Worm (Caenorhabditis elegans) whole organism, L4 larva: Measurements from ENCODE around the gene ZK455.5.

Source experiments
- F10B5.3 ChIP-seq: sonication (generic microtip); optimal IDR thresholded peaks from 2 replicates; lab custom pipeline; 2016; ENCODE audit warnings: mild to moderate bottlenecking, missing genetic modification characterization, missing compliant biosample characterization
- F37D6.2 ChIP-seq: sonication (generic microtip); optimal IDR thresholded peaks from 2 replicates; lab custom pipeline; 2016; ENCODE audit warnings: mild to moderate bottlenecking, missing genetic modification characterization, missing compliant biosample characterization
- F49E8.2 ChIP-seq: sonication (generic microtip); optimal IDR thresholded peaks from 2 replicates; lab custom pipeline; 2016; ENCODE audit warnings: missing compliant biosample characterization, mild to moderate bottlenecking, missing genetic modification characterization, borderline replicate concordance
- R02D3.7 ChIP-seq: fragments of 150-350 bp; sonication (generic microtip); optimal IDR thresholded peaks from 3 replicates; lab custom pipeline; 2014; ENCODE audit warnings: missing biosample characterization, missing genetic modification characterization
- Y5F2A.4 ChIP-seq: fragments of 200-800 bp; sonication (Bioruptor generic); optimal IDR thresholded peaks from 2 replicates; lab custom pipeline; 2018; ENCODE audit warnings: mild to moderate bottlenecking, missing genetic modification characterization, missing compliant biosample characterization
- Y75B8A.6 ChIP-seq: fragments of 200-800 bp; sonication (Bioruptor generic); IDR thresholded peaks from 2 replicates; pipeline ENCODE4 v1.3.6; 2022; ENCODE audit warnings: missing genetic modification reagents, missing genetic modification characterization, missing compliant biosample characterization
- ZK546.5 ChIP-seq, 2 experiments: sonication (generic microtip); optimal IDR thresholded peaks; 2 replicates each; lab custom pipeline; 2017; ENCODE audit warnings: missing biosample characterization in 2 of 2, missing genetic modification characterization in 2 of 2
- aha-1 ChIP-seq: fragments of 150-350 bp; peaks from one replicate; lab custom pipeline; 2014; ENCODE audit warnings: missing biosample characterization, missing genetic modification characterization
- aly-2 ChIP-seq: sonication (generic microtip); optimal IDR thresholded peaks from 2 replicates; lab custom pipeline; 2018; ENCODE audit warnings: missing biosample characterization, missing genetic modification characterization
- ama-1 ChIP-seq: fragments of 150-350 bp; optimal IDR thresholded peaks from 2 replicates; lab custom pipeline; 2014; ENCODE audit warnings: inconsistent platforms, mixed read lengths
- ceh-28 ChIP-seq: fragments of 150-350 bp; optimal IDR thresholded peaks from 2 replicates; lab custom pipeline; 2014; ENCODE audit warnings: missing biosample characterization, missing genetic modification reagents, missing genetic modification characterization
- ceh-32 ChIP-seq: sonication (generic microtip); optimal IDR thresholded peaks from 2 replicates; lab custom pipeline; 2016; ENCODE audit warnings: mild to moderate bottlenecking, missing genetic modification characterization, missing compliant biosample characterization; ENCODE audit not compliant: poor library complexity
- ces-1 ChIP-seq: fragments of 150-350 bp; sonication (generic microtip); optimal IDR thresholded peaks from 4 replicates; lab custom pipeline; 2014; ENCODE audit warnings: missing biosample characterization, missing genetic modification reagents, missing genetic modification characterization
- cey-2 ChIP-seq: sonication (generic microtip); optimal IDR thresholded peaks from 3 replicates; lab custom pipeline; 2017; ENCODE audit warnings: missing genetic modification characterization, mild to moderate bottlenecking, missing compliant biosample characterization, antibody characterized with exemption, borderline replicate concordance; ENCODE audit not compliant: insufficient read depth
- daf-16 ChIP-seq, 3 experiments: sonication (generic microtip); optimal IDR thresholded peaks; 2 replicates each; lab custom pipeline; 2016 to 2017; ENCODE audit warnings: missing genetic modification characterization in 3 of 3, missing genetic modification reagents in 3 of 3, mild to moderate bottlenecking in 2 of 3, missing compliant biosample characterization in 2 of 3, missing biosample characterization in 1 of 3, moderate library complexity in 1 of 3
- daf-19 ChIP-seq: fragments of 200-800 bp; sonication (Bioruptor generic); conservative IDR thresholded peaks from 2 replicates; pipeline ENCODE4 v1.3.6; 2022; ENCODE audit warnings: missing genetic modification characterization, missing compliant biosample characterization
- dpl-1 ChIP-seq: fragments of 150-350 bp; optimal IDR thresholded peaks from 2 replicates; lab custom pipeline; 2014; ENCODE audit warnings: missing biosample characterization, missing genetic modification reagents, missing genetic modification characterization
- duxl-1 ChIP-seq: sonication (generic microtip); optimal IDR thresholded peaks from 2 replicates; lab custom pipeline; 2016; ENCODE audit warnings: mild to moderate bottlenecking, missing genetic modification characterization, moderate library complexity, missing compliant biosample characterization; ENCODE audit not compliant: poor library complexity
- egl-27 ChIP-seq: sonication (generic microtip); optimal IDR thresholded peaks from 3 replicates; lab custom pipeline; 2017; ENCODE audit warnings: missing biosample characterization, missing genetic modification reagents, missing genetic modification characterization
- gei-8 ChIP-seq: fragments of 200-800 bp; sonication (Bioruptor generic); optimal IDR thresholded peaks from 2 replicates; lab custom pipeline; 2018; ENCODE audit warnings: mild to moderate bottlenecking, missing genetic modification characterization, missing compliant biosample characterization
- hif-1 ChIP-seq, 2 experiments: sonication (generic microtip); optimal IDR thresholded peaks; 2 replicates each; lab custom pipeline; 2016 to 2017; ENCODE audit warnings: missing compliant biosample characterization in 2 of 2, missing genetic modification characterization in 2 of 2, missing genetic modification reagents in 2 of 2, missing genotype in 2 of 2, mild to moderate bottlenecking in 1 of 2
- hlh-11 ChIP-seq: fragments of 200-800 bp; sonication (Bioruptor generic); optimal IDR thresholded peaks from 2 replicates; lab custom pipeline; 2018; ENCODE audit warnings: mild to moderate bottlenecking, missing genetic modification characterization, missing compliant biosample characterization
- hlh-30 ChIP-seq: sonication (generic microtip); optimal IDR thresholded peaks from 2 replicates; lab custom pipeline; 2017; ENCODE audit warnings: antibody characterized with exemption, mild to moderate bottlenecking, missing genetic modification characterization, missing compliant biosample characterization; ENCODE audit not compliant: insufficient read depth
- lin-1 ChIP-seq: fragments of 200-800 bp; sonication (Bioruptor generic); IDR thresholded peaks from 2 replicates; pipeline ENCODE4 v1.3.6; 2022; ENCODE audit warnings: missing genetic modification reagents, missing genetic modification characterization, missing compliant biosample characterization
- lin-13 ChIP-seq: fragments of 150-350 bp; optimal IDR thresholded peaks from 2 replicates; lab custom pipeline; 2014; ENCODE audit warnings: missing biosample characterization, missing genetic modification reagents, missing genetic modification characterization
- lin-38 ChIP-seq: fragments of 200-800 bp; sonication (Bioruptor generic); IDR thresholded peaks from 2 replicates; pipeline ENCODE4 v1.3.6; 2022; ENCODE audit warnings: missing genetic modification reagents, missing genetic modification characterization, missing compliant biosample characterization
- lin-39 ChIP-seq: fragments of 150-350 bp; optimal IDR thresholded peaks from 2 replicates; lab custom pipeline; 2014; ENCODE audit warnings: missing biosample characterization, missing genetic modification reagents, missing genetic modification characterization
- lir-3 ChIP-seq: sonication (generic microtip); optimal IDR thresholded peaks from 2 replicates; lab custom pipeline; 2016; ENCODE audit warnings: mild to moderate bottlenecking, missing genetic modification characterization, missing compliant biosample characterization
- lsy-2 ChIP-seq, 2 experiments: fragments of 150-350 bp in 1 of 2; sonication (generic microtip) in 1 of 2; optimal IDR thresholded peaks; 2 replicates each; lab custom pipeline; 2014 to 2017; ENCODE audit warnings: missing biosample characterization in 2 of 2, missing genetic modification characterization in 2 of 2
- mdl-1 ChIP-seq, 2 experiments: fragments of 150-350 bp in 1 of 2; sonication (generic microtip) in 1 of 2; optimal IDR thresholded peaks; 2 replicates each; lab custom pipeline; 2014 to 2017; ENCODE audit warnings: missing biosample characterization in 2 of 2, missing genetic modification characterization in 2 of 2
- mdt-29 ChIP-seq: fragments of 200-800 bp; sonication (Bioruptor generic); IDR thresholded peaks from 2 replicates; pipeline ENCODE4 v1.3.6; 2022; ENCODE audit warnings: missing genetic modification reagents, missing genetic modification characterization, missing compliant biosample characterization
- mep-1 ChIP-seq: fragments of 150-350 bp; sonication (generic microtip); optimal IDR thresholded peaks from 3 replicates; lab custom pipeline; 2014; ENCODE audit warnings: missing biosample characterization, missing genetic modification characterization
- mxl-3 ChIP-seq: fragments of 200-800 bp; sonication (Bioruptor generic); optimal IDR thresholded peaks from 2 replicates; lab custom pipeline; 2018; ENCODE audit warnings: mild to moderate bottlenecking, missing genetic modification characterization, missing compliant biosample characterization
- nhr-41 ChIP-seq: fragments of 200-800 bp; sonication (Bioruptor generic); IDR thresholded peaks from 2 replicates; pipeline ENCODE4 v1.3.6; 2022; ENCODE audit warnings: missing genetic modification reagents, missing genetic modification characterization, missing compliant biosample characterization
- php-3 ChIP-seq: fragments of 200-800 bp; sonication (Bioruptor generic); IDR thresholded peaks from 2 replicates; pipeline ENCODE4 v1.3.6; 2022; ENCODE audit warnings: missing genetic modification reagents, missing genetic modification characterization, missing compliant biosample characterization
- pqm-1 ChIP-seq: sonication (generic microtip); optimal IDR thresholded peaks from 2 replicates; lab custom pipeline; 2017; ENCODE audit warnings: missing biosample characterization, missing genetic modification characterization
- rbr-2 ChIP-seq: sonication (generic microtip); optimal IDR thresholded peaks from 2 replicates; lab custom pipeline; 2016; ENCODE audit warnings: missing genotype, missing genetic modification characterization, missing compliant biosample characterization
- saeg-2 ChIP-seq: fragments of 200-800 bp; sonication (Bioruptor generic); IDR thresholded peaks from 2 replicates; pipeline ENCODE4 v1.3.6; 2022; ENCODE audit warnings: missing genetic modification reagents, missing genetic modification characterization, missing compliant biosample characterization
- set-16 ChIP-seq: fragments of 200-800 bp; sonication (Bioruptor generic); IDR thresholded peaks from 2 replicates; pipeline ENCODE4 v1.3.6; 2022; ENCODE audit warnings: missing genetic modification reagents, missing genetic modification characterization, missing compliant biosample characterization
- snpc-1.2 ChIP-seq: fragments of 200-800 bp; sonication (Bioruptor generic); IDR thresholded peaks from 2 replicates; pipeline ENCODE4 v1.3.6; 2022; ENCODE audit warnings: missing genetic modification reagents, missing genetic modification characterization, missing compliant biosample characterization
- spr-3 ChIP-seq: fragments of 200-800 bp; sonication (Bioruptor generic); optimal IDR thresholded peaks from 2 replicates; lab custom pipeline; 2018; ENCODE audit warnings: mild to moderate bottlenecking, missing genetic modification characterization, missing compliant biosample characterization
- tag-97 ChIP-seq: fragments of 200-800 bp; sonication (Bioruptor generic); IDR thresholded peaks from 2 replicates; pipeline ENCODE4 v1.3.6; 2022; ENCODE audit warnings: missing genetic modification characterization, missing compliant biosample characterization
- tra-1 ChIP-seq: fragments of 200-800 bp; sonication (Bioruptor generic); IDR thresholded peaks from 2 replicates; pipeline ENCODE4 v1.3.6; 2022; ENCODE audit warnings: missing genetic modification reagents, missing genetic modification characterization, missing compliant biosample characterization
- unc-39 ChIP-seq: sonication (generic microtip); optimal IDR thresholded peaks from 2 replicates; lab custom pipeline; 2017; ENCODE audit warnings: missing biosample characterization, missing genetic modification characterization
- unc-62 ChIP-seq, 3 experiments: fragments of 150-350 bp in 1 of 3; sonication (generic microtip); optimal IDR thresholded peaks in 2 of 3; peaks in 1 of 3; 1 replicate in 1 of 3; 2 replicates in 2 of 3; lab custom pipeline; 2014 to 2017; ENCODE audit warnings: missing biosample characterization in 3 of 3, missing genetic modification characterization in 3 of 3, missing genetic modification reagents in 3 of 3, missing genotype in 1 of 3
- vab-7 ChIP-seq: fragments of 200-800 bp; sonication (Bioruptor generic); IDR thresholded peaks from 2 replicates; pipeline ENCODE4 v1.3.6; 2022; ENCODE audit warnings: missing genetic modification reagents, missing genetic modification characterization, missing compliant biosample characterization
- zfp-2 ChIP-seq: sonication (generic microtip); optimal IDR thresholded peaks from 2 replicates; lab custom pipeline; 2016; ENCODE audit warnings: mild to moderate bottlenecking, missing genetic modification characterization, missing compliant biosample characterization
- zfp-3 ChIP-seq: fragments of 200-800 bp; sonication (Bioruptor generic); conservative IDR thresholded peaks from 2 replicates; pipeline ENCODE4 v1.3.6; 2022; ENCODE audit warnings: missing genetic modification reagents, missing genetic modification characterization, missing compliant biosample characterization

The ZK455.5 gene

DNA sequence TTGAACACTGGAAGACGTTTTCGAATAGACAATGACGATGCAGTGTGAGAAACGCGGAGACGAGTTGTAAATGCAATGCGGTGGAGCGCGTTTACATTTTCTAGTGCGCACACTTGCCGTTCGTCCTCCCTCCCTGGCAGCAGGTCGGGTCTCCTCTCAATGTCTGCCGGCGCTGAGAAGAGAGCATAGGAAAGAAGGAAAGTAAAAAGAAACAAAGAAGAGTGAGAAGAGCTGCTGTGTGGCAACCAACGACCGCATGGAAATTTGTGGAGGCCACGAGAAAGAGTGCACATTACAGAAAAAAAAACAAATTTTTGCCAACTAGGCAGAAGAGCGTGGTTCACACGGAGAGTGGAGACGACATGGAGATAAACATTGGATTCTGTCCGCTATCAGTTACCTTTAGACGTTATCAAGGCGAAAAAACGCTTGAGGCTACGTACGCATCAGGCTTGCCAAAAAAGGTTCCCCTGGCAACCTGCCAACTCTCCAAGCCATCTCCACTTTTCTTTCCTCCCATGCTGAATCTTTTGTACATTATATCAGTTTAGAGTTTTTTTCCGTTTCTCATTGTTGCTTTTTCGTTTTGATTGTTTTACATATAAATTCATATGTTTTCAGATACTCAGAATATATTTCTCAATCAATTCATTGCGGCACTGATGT lies 27.0 kb downstream of the ZK455.5 start, which contains the start of the genes snrp-40.1 and F08G12.3 (continued):
- TF ChIP-seq mdl-1 (tag; optimal IDR thresholded peaks at IDR 0.05; lab: Kevin White, UChicago) (peak; percentile 59 to 88), daf-16 (GFP tag; optimal IDR thresholded peaks at IDR 0.05; lab: Kevin White, UChicago) (peak in 1 of 2 experiments; percentile 59), daf-16 (tag; optimal IDR thresholded peaks at IDR 0.05; lab: Kevin White, UChicago) (peak; percentile 83), vab-7 (GFP tag; lab: Robert Waterston, UW) (peak; percentile 30; the same call in 1 of the 2 replicates), mxl-3 (peak; percentile 93), F37D6.2 (tag; lab: Kevin White, UChicago) (peak; percentile 57), mep-1 (peak; percentile 94), mdt-29 (no peak), set-16 (GFP tag; lab: Robert Waterston, UW) (no peak; the same call in none of the 2 replicates), Y5F2A.4 (GFP tag; lab: Kevin White, UChicago) (no peak), zfp-3 (GFP tag; lab: Robert Waterston, UW) (no peak), spr-3 (GFP tag; lab: Kevin White, UChicago) (no peak), F10B5.3 (no peak), ces-1 (GFP tag; lab: Kevin White, UChicago) (no peak), duxl-1 (tag; lab: Kevin White, UChicago) (no peak), tra-1 (GFP tag; lab: Robert Waterston, UW) (peak; percentile 50; the same call in 1 of the 2 replicates), lin-38 (GFP tag; lab: Robert Waterston, UW) (peak; percentile 93), hlh-11 (tag; lab: Kevin White, UChicago) (peak; percentile 92), aly-2 (no peak), snpc-1.2 (GFP tag; lab: Robert Waterston, UW) (no peak; the same call in 1 of the 2 replicates), lsy-2 (tag; optimal IDR thresholded peaks at IDR 0.05; lab: Kevin White, UChicago) (peak; percentile 53 to 85), unc-39 (tag; lab: Kevin White, UChicago) (no peak), tag-97 (GFP tag; lab: Robert Waterston, UW) (no peak), ZK546.5 (tag; optimal IDR thresholded peaks at IDR 0.05; lab: Kevin White, UChicago) (no peak), dpl-1 (GFP tag; lab: Kevin White, UChicago) (peak; percentile 62), R02D3.7 (tag; lab: Kevin White, UChicago) (no peak), unc-62 (GFP tag; optimal IDR thresholded peaks at IDR 0.05 in 1 of 2; lab: Kevin White, UChicago) (peak in 1 of 2 experiments; percentile 81), unc-62 (tag; optimal IDR thresholded peaks at IDR 0.05; lab: Kevin White, UChicago) (no peak), php-3 (GFP tag; lab: Robert Waterston, UW) (no peak), hlh-30 (tag; lab: Kevin White, UChicago) (peak; percentile 90), lin-39 (tag; lab: Kevin White, UChicago) (no peak), lin-1 (GFP tag; lab: Robert Waterston, UW) (no peak), ama-1 (lab: Kevin White, UChicago) (no peak), rbr-2 (peak; percentile 89), ceh-32 (tag; lab: Kevin White, UChicago) (no peak), ceh-28 (no peak), hif-1 (tag; optimal IDR thresholded peaks at IDR 0.05; lab: Kevin White, UChicago) (peak in 1 of 2 experiments; percentile 75), saeg-2 (GFP tag; lab: Robert Waterston, UW) (no peak), egl-27 (tag; lab: Kevin White, UChicago) (no peak), Y75B8A.6 (GFP tag; lab: Robert Waterston, UW) (no peak), gei-8 (GFP tag; lab: Kevin White, UChicago) (no peak), pqm-1 (tag; lab: Kevin White, UChicago) (peak; percentile 70), nhr-41 (GFP tag; lab: Robert Waterston, UW) (no peak), cey-2 (tag; lab: Kevin White, UChicago) (no peak), lir-3 (no peak), daf-19 (no peak), lin-13 (GFP tag; lab: Kevin White, UChicago) (peak; percentile 28), zfp-2 (no peak), F49E8.2 (tag; lab: Kevin White, UChicago) (no peak), aha-1 (peak; percentile 99)
